Worm (Caenorhabditis elegans) whole organism, L1 larva: ENCODE measurements around the gene nas-3.

Experiments used
- C04F5.9 ChIP-seq: sonication (generic microtip); optimal IDR thresholded peaks from 2 replicates; lab custom pipeline; 2016; ENCODE audit warnings: missing genetic modification characterization, missing compliant biosample characterization
- C34B4.2 ChIP-seq: sonication (generic microtip); optimal IDR thresholded peaks from 2 replicates; lab custom pipeline; 2017; ENCODE audit warnings: mild to moderate bottlenecking, missing genetic modification characterization, missing compliant biosample characterization
- aha-1 ChIP-seq: fragments of 150-350 bp; optimal IDR thresholded peaks from 2 replicates; lab custom pipeline; 2014; ENCODE audit warnings: missing biosample characterization, missing genetic modification characterization
- ceh-8 ChIP-seq: fragments of 200-800 bp; sonication (Bioruptor generic); optimal IDR thresholded peaks from 2 replicates; lab custom pipeline; 2018; ENCODE audit warnings: mild to moderate bottlenecking, missing genetic modification characterization, moderate library complexity, missing compliant biosample characterization
- dsc-1 ChIP-seq: sonication (generic microtip); optimal IDR thresholded peaks from 2 replicates; lab custom pipeline; 2016; ENCODE audit warnings: mild to moderate bottlenecking, missing genetic modification characterization, missing compliant biosample characterization
- efl-3 ChIP-seq: fragments of 200-800 bp; sonication (Bioruptor generic); optimal IDR thresholded peaks from 2 replicates; lab custom pipeline; 2018; ENCODE audit warnings: mild to moderate bottlenecking, missing genetic modification characterization, missing compliant biosample characterization
- egl-13 ChIP-seq: sonication (generic microtip); optimal IDR thresholded peaks from 2 replicates; lab custom pipeline; 2016; ENCODE audit warnings: missing genotype, missing genetic modification reagents, missing genetic modification characterization, missing compliant biosample characterization
- elt-2 ChIP-seq: sonication (generic microtip); optimal IDR thresholded peaks from 2 replicates; lab custom pipeline; 2016; ENCODE audit warnings: missing genetic modification characterization, mild to moderate bottlenecking, inconsistent platforms, missing compliant biosample characterization, missing genetic modification reagents
- elt-3 ChIP-seq, 6 experiments: fragments of 150-350 bp in 1 of 6; sonication (generic microtip); optimal IDR thresholded peaks; 2 replicates each; lab custom pipeline; 2017 to 2018; ENCODE audit warnings: missing biosample characterization in 6 of 6, missing genetic modification characterization in 6 of 6, inconsistent platforms in 1 of 6
- ets-5 ChIP-seq: fragments of 200-800 bp; sonication (Bioruptor generic); IDR thresholded peaks from 2 replicates; pipeline ENCODE4 v1.3.6; 2022; ENCODE audit warnings: missing genetic modification characterization, missing compliant biosample characterization
- fkh-4 ChIP-seq: sonication (generic microtip); optimal IDR thresholded peaks from 2 replicates; lab custom pipeline; 2016; ENCODE audit warnings: missing compliant biosample characterization, missing genetic modification characterization, borderline replicate concordance
- fkh-8 ChIP-seq: sonication (generic microtip); optimal IDR thresholded peaks from 2 replicates; lab custom pipeline; 2016; ENCODE audit warnings: mild to moderate bottlenecking, missing genetic modification characterization, missing compliant biosample characterization
- fos-1 ChIP-seq: fragments of 150-350 bp; optimal IDR thresholded peaks from 2 replicates; lab custom pipeline; 2014; ENCODE audit warnings: missing biosample characterization, missing genetic modification characterization
- hlh-4 ChIP-seq: sonication (generic microtip); optimal IDR thresholded peaks from 2 replicates; lab custom pipeline; 2016; ENCODE audit warnings: mild to moderate bottlenecking, missing genetic modification characterization, missing compliant biosample characterization
- hpl-2 ChIP-seq: fragments of 150-350 bp; optimal IDR thresholded peaks from 2 replicates; lab custom pipeline; 2014; ENCODE audit warnings: missing biosample characterization, missing genetic modification reagents, missing genetic modification characterization
- lin-13 ChIP-seq: fragments of 150-350 bp; optimal IDR thresholded peaks from 2 replicates; lab custom pipeline; 2014; ENCODE audit warnings: missing biosample characterization, missing genetic modification reagents, missing genetic modification characterization
- lir-3 ChIP-seq: sonication (generic microtip); optimal IDR thresholded peaks from 2 replicates; lab custom pipeline; 2016; ENCODE audit warnings: mild to moderate bottlenecking, missing genetic modification characterization, moderate library complexity, missing compliant biosample characterization; ENCODE audit not compliant: poor library complexity
- lsy-2 ChIP-seq, 2 experiments: fragments of 150-350 bp; optimal IDR thresholded peaks; 2 replicates each; lab custom pipeline; 2014; ENCODE audit warnings: missing biosample characterization in 2 of 2, missing genetic modification characterization in 2 of 2
- mab-9 ChIP-seq: fragments of 200-800 bp; sonication (Bioruptor generic); IDR thresholded peaks from 2 replicates; pipeline ENCODE4 v1.3.6; 2022; ENCODE audit warnings: missing genetic modification reagents, missing genetic modification characterization, missing compliant biosample characterization
- nhr-11 ChIP-seq: fragments of 150-350 bp; optimal IDR thresholded peaks from 2 replicates; lab custom pipeline; 2014; ENCODE audit warnings: missing biosample characterization, missing genetic modification characterization
- nhr-12 ChIP-seq: sonication (generic microtip); optimal IDR thresholded peaks from 2 replicates; lab custom pipeline; 2017; ENCODE audit warnings: missing biosample characterization, missing genetic modification characterization
- nhr-28 ChIP-seq: fragments of 150-350 bp; optimal IDR thresholded peaks from 2 replicates; lab custom pipeline; 2014; ENCODE audit warnings: missing biosample characterization, missing genetic modification characterization
- nhr-47 ChIP-seq: sonication (generic microtip); optimal IDR thresholded peaks from 2 replicates; lab custom pipeline; 2016; ENCODE audit warnings: mild to moderate bottlenecking, missing genetic modification characterization, moderate library complexity, missing compliant biosample characterization
- nhr-71 ChIP-seq: sonication (generic microtip); optimal IDR thresholded peaks from 2 replicates; lab custom pipeline; 2016; ENCODE audit warnings: mild to moderate bottlenecking, missing genetic modification characterization, moderate library complexity, missing compliant biosample characterization
- nhr-76 ChIP-seq: sonication (generic microtip); optimal IDR thresholded peaks from 2 replicates; lab custom pipeline; 2017; ENCODE audit warnings: missing biosample characterization, missing genetic modification characterization
- nhr-85 ChIP-seq: sonication (generic microtip); peaks from one replicate; lab custom pipeline; 2016; ENCODE audit warnings: missing genetic modification characterization, inconsistent platforms, missing compliant biosample characterization
- pax-3 ChIP-seq: fragments of 200-800 bp; sonication (Bioruptor generic); optimal IDR thresholded peaks from 2 replicates; lab custom pipeline; 2018; ENCODE audit warnings: mild to moderate bottlenecking, missing genetic modification characterization, moderate library complexity, missing compliant biosample characterization
- rnt-1 ChIP-seq: sonication (generic microtip); optimal IDR thresholded peaks from 2 replicates; lab custom pipeline; 2016; ENCODE audit warnings: mild to moderate bottlenecking, missing genetic modification characterization, moderate library complexity, missing compliant biosample characterization
- snpc-4 ChIP-seq: fragments of 150-350 bp; optimal IDR thresholded peaks from 2 replicates; lab custom pipeline; 2014; ENCODE audit warnings: missing biosample characterization, missing genetic modification characterization
- snu-23 ChIP-seq: sonication (generic microtip); optimal IDR thresholded peaks from 2 replicates; lab custom pipeline; 2016; ENCODE audit warnings: missing genetic modification characterization, missing compliant biosample characterization
- sox-4 ChIP-seq: sonication (generic microtip); optimal IDR thresholded peaks from 2 replicates; lab custom pipeline; 2016; ENCODE audit warnings: missing genetic modification characterization, missing compliant biosample characterization
- sptf-1 ChIP-seq: fragments of 150-350 bp; optimal IDR thresholded peaks from 2 replicates; lab custom pipeline; 2014; ENCODE audit warnings: missing biosample characterization, missing genetic modification characterization
- sup-37 ChIP-seq: fragments of 200-800 bp; sonication (Bioruptor generic); optimal IDR thresholded peaks from 2 replicates; lab custom pipeline; 2018; ENCODE audit warnings: mild to moderate bottlenecking, missing genetic modification characterization, missing compliant biosample characterization
- tlp-1 ChIP-seq: fragments of 150-350 bp; optimal IDR thresholded peaks from 2 replicates; lab custom pipeline; 2014; ENCODE audit warnings: missing biosample characterization, missing genetic modification characterization
- unc-130 ChIP-seq: fragments of 150-350 bp; optimal IDR thresholded peaks from 2 replicates; lab custom pipeline; 2017; ENCODE audit warnings: missing biosample characterization, missing genetic modification characterization, inconsistent platforms
- unc-30 ChIP-seq: sonication (generic microtip); optimal IDR thresholded peaks from 2 replicates; lab custom pipeline; 2017; ENCODE audit warnings: missing biosample characterization, missing genetic modification characterization
- unc-98 ChIP-seq: fragments of 200-800 bp; sonication (Bioruptor generic); IDR thresholded peaks from 2 replicates; pipeline ENCODE4 v1.3.6; 2022; ENCODE audit warnings: missing genetic modification characterization, missing compliant biosample characterization
- xbp-1 ChIP-seq: sonication (generic microtip); optimal IDR thresholded peaks from 2 replicates; lab custom pipeline; 2016; ENCODE audit warnings: missing genetic modification characterization, missing compliant biosample characterization
- zag-1 ChIP-seq: fragments of 150-350 bp; optimal IDR thresholded peaks from 2 replicates; lab custom pipeline; 2014; ENCODE audit warnings: missing biosample characterization, missing genetic modification characterization

The nas-3 gene

ce11 chrV:9457535-9457934 is 20.4 kb upstream of the nas-3 start:
- TF ChIP-seq aha-1 (tag; lab: Kevin White, UChicago) (no peak), nhr-12 (tag; lab: Kevin White, UChicago) (no peak), elt-3 (tag; optimal IDR thresholded peaks at IDR 0.05; lab: Kevin White, UChicago) (no peak), unc-30 (tag; lab: Kevin White, UChicago) (no peak), nhr-11 (tag; lab: Kevin White, UChicago) (no peak), lir-3 (no peak), hpl-2 (GFP tag; lab: Kevin White, UChicago) (no peak), fkh-8 (tag; lab: Kevin White, UChicago) (no peak), hlh-4 (tag; lab: Kevin White, UChicago) (no peak), tlp-1 (tag; lab: Kevin White, UChicago) (no peak), dsc-1 (tag; lab: Kevin White, UChicago) (no peak)

DNA sequence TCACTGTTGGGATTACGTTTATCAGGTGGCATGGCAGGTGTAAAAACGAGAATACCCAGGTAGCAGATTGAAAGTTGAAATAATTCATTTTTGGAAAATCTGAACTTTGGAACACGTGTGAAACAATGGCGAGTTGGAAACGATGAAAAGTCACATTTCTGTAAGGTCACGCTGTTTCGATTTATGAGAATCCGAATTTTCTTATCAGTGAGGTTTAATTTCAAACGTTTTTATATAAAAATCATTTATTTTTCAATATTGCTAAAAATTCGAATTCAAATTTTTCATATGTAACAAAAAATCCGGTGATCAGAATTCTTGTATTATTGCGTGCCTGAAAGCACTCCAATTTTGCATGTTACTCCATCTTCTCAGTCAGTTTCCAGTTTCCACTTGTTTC is 15.4 kb upstream of the nas-3 start, which contains the start of gene F07D3.3:
F07D3.3 (minus strand) TSS at position 101 of the 400 bp plus-strand sequence.
- TF ChIP-seq sup-37 (no peak), C34B4.2 (no peak), nhr-12 (tag; lab: Kevin White, UChicago) (no peak), unc-30 (tag; lab: Kevin White, UChicago) (no peak), ets-5 (no peak), sptf-1 (tag; lab: Kevin White, UChicago) (no peak), xbp-1 (tag; lab: Kevin White, UChicago) (no peak), efl-3 (GFP tag; lab: Kevin White, UChicago) (no peak), rnt-1 (tag; lab: Kevin White, UChicago) (no peak), snu-23 (no peak)
- TF ChIP-seq, all 84 proteins: peak for 0

ce11 chrV:9465529-9465928 is 12.4 kb upstream of the nas-3 start:
- TF ChIP-seq fkh-8 (tag; lab: Kevin White, UChicago), result peak; percentile 16
- peak; percentile 80 for TF ChIP-seq pax-3 (tag; lab: Kevin White, UChicago)
- TF ChIP-seq nhr-85 (tag; lab: Kevin White, UChicago), result no peak
- TF ChIP-seq lir-3, result no peak
- TF ChIP-seq egl-13 (tag; lab: Kevin White, UChicago), result peak; percentile 47
- peak; percentile 98 for TF ChIP-seq dsc-1 (tag; lab: Kevin White, UChicago)
- peak; percentile 22 for TF ChIP-seq nhr-47
- peak; percentile 35 for TF ChIP-seq nhr-71 (tag; lab: Kevin White, UChicago)
- TF ChIP-seq sox-4 (tag; lab: Kevin White, UChicago), result peak; percentile 45
- TF ChIP-seq fos-1, result no peak
- TF ChIP-seq elt-2 (tag; lab: Kevin White, UChicago), result no peak
- TF ChIP-seq fkh-4 (tag; lab: Kevin White, UChicago), result peak; percentile 52
- TF ChIP-seq ceh-8 (GFP tag; lab: Kevin White, UChicago), result no peak

- no peak for TF ChIP-seq snpc-4 (tag; lab: Kevin White, UChicago)
- no peak for TF ChIP-seq zag-1
- TF ChIP-seq lsy-2 (tag; optimal IDR thresholded peaks at IDR 0.05; lab: Kevin White, UChicago), result no peak
- TF ChIP-seq nhr-47, result no peak
- TF ChIP-seq unc-98, result no peak
- no peak for TF ChIP-seq ets-5
- no peak for TF ChIP-seq C04F5.9
- TF ChIP-seq unc-130 (tag; lab: Kevin White, UChicago), result no peak
- TF ChIP-seq lin-13 (GFP tag; lab: Kevin White, UChicago), result no peak
- no peak for TF ChIP-seq elt-2 (tag; lab: Kevin White, UChicago)
- no peak for TF ChIP-seq nhr-28 (tag; lab: Kevin White, UChicago)
- no peak for TF ChIP-seq nhr-76 (tag; lab: Kevin White, UChicago)
- no peak for TF ChIP-seq nhr-85 (tag; lab: Kevin White, UChicago)
- TF ChIP-seq mab-9 (GFP tag; lab: Robert Waterston, UW), result no peak
Measured at ce11 chrV:9471675-9472074, 6.3 kb upstream of the nas-3 start, which contains the start of gene flp-6. flp-6 (plus strand) TSS chrV:9471975.
